Fruit fly (Drosophila melanogaster) whole organism, wandering third instar larva: ENCODE results near the gene CG32816.

Experiments used
- Abd-B ChIP-seq: fragments of >200 bp; optimal IDR thresholded peaks from 2 replicates; lab custom pipeline; 2017; ENCODE audit warnings: missing biosample characterization, missing genetic modification characterization
- Dfd ChIP-seq: fragments of >200 bp; optimal IDR thresholded peaks from 2 replicates; lab custom pipeline; 2017; ENCODE audit warnings: missing biosample characterization, missing genetic modification characterization
- Dif ChIP-seq: fragments of 200-275, 200-300 bp; sonication (Bioruptor generic); optimal IDR thresholded peaks from 2 replicates; lab custom pipeline; 2018; ENCODE audit warnings: missing biosample characterization, missing genetic modification characterization; ENCODE audit not compliant: partially characterized antibody
- HLH106 ChIP-seq: fragments of 200-800 bp; optimal IDR thresholded peaks from 3 replicates; lab custom pipeline; 2019; ENCODE audit warnings: missing biosample characterization, mild to moderate bottlenecking, missing genetic modification characterization, moderate library complexity
- Hnf4 ChIP-seq: fragments of 200-800 bp; sonication (Bioruptor generic); optimal IDR thresholded peaks from 2 replicates; lab custom pipeline; 2016; ENCODE audit warnings: missing biosample characterization, mild to moderate bottlenecking, missing genetic modification characterization
- Hr78 ChIP-seq: fragments of >200 bp; optimal IDR thresholded peaks from 2 replicates; lab custom pipeline; 2017; ENCODE audit warnings: missing biosample characterization, missing genetic modification characterization
- Hr83 ChIP-seq: fragments of 200-300 bp; sonication (Bioruptor generic); optimal IDR thresholded peaks from 2 replicates; lab custom pipeline; 2016; ENCODE audit warnings: missing biosample characterization, mild to moderate bottlenecking, missing genetic modification characterization, moderate library complexity; ENCODE audit not compliant: poor library complexity, severe bottlenecking
- Jra ChIP-seq: sonication (Bioruptor generic); optimal IDR thresholded peaks from 2 replicates; lab custom pipeline; 2016; ENCODE audit warnings: missing biosample characterization, missing genetic modification characterization
- Myc ChIP-seq: fragments of >200 bp; optimal IDR thresholded peaks from 2 replicates; lab custom pipeline; 2017
- OdsH ChIP-seq: fragments of 200-800 bp; sonication (Bioruptor generic); optimal IDR thresholded peaks from 2 replicates; lab custom pipeline; 2016; ENCODE audit warnings: missing biosample characterization, mild to moderate bottlenecking, missing genetic modification characterization
- Sp1 ChIP-seq: fragments of 200-800 bp; sonication (Bioruptor generic); optimal IDR thresholded peaks from 3 replicates; lab custom pipeline; 2019; ENCODE audit warnings: missing biosample characterization, mild to moderate bottlenecking, missing genetic modification characterization, moderate library complexity
- br ChIP-seq: fragments of 200-800 bp; sonication (Bioruptor generic); optimal IDR thresholded peaks from 2 replicates; lab custom pipeline; 2016; ENCODE audit warnings: missing biosample characterization, missing genetic modification characterization
- brk ChIP-seq: fragments of 200-800 bp; sonication (Bioruptor generic); optimal IDR thresholded peaks from 2 replicates; lab custom pipeline; 2016; ENCODE audit warnings: missing biosample characterization, mild to moderate bottlenecking, missing genetic modification characterization
- dmrt93B ChIP-seq: fragments of 200-800 bp; sonication (Bioruptor generic); optimal IDR thresholded peaks from 2 replicates; lab custom pipeline; 2018; ENCODE audit warnings: missing biosample characterization, mild to moderate bottlenecking, missing genetic modification characterization
- dsf ChIP-seq: sonication (Bioruptor generic); optimal IDR thresholded peaks from 2 replicates; lab custom pipeline; 2016; ENCODE audit warnings: missing biosample characterization, missing genetic modification characterization, borderline replicate concordance
- foxo ChIP-seq, 2 experiments: fragments of 200-800 bp; sonication (Bioruptor generic); optimal IDR thresholded peaks; 2 replicates in 1 of 2; 3 replicates in 1 of 2; lab custom pipeline; 2016 to 2017; ENCODE audit warnings: missing biosample characterization in 2 of 2, missing genetic modification characterization in 2 of 2
- fru ChIP-seq: fragments of 200-800 bp; sonication (Bioruptor generic); optimal IDR thresholded peaks from 3 replicates; lab custom pipeline; 2016; ENCODE audit warnings: missing biosample characterization, mild to moderate bottlenecking, missing genetic modification characterization
- h ChIP-seq: fragments of 200-800 bp; sonication (Bioruptor generic); optimal IDR thresholded peaks from 3 replicates; lab custom pipeline; 2016; ENCODE audit warnings: missing biosample characterization, mild to moderate bottlenecking, missing genetic modification characterization
- jim ChIP-seq: fragments of 175-275, 200-325 bp; sonication (Bioruptor generic); optimal IDR thresholded peaks from 2 replicates; lab custom pipeline; 2016; ENCODE audit warnings: missing biosample characterization, mild to moderate bottlenecking, missing genetic modification characterization
- pan ChIP-seq: fragments of >200 bp; optimal IDR thresholded peaks from 2 replicates; lab custom pipeline; 2017
- psq ChIP-seq: fragments of 200-800 bp; sonication (Bioruptor generic); optimal IDR thresholded peaks from 3 replicates; lab custom pipeline; 2017; ENCODE audit warnings: missing biosample characterization, mild to moderate bottlenecking, missing genetic modification characterization, moderate library complexity
- rgr ChIP-seq: fragments of 200-800 bp; sonication (Bioruptor generic); optimal IDR thresholded peaks from 3 replicates; lab custom pipeline; 2016; ENCODE audit warnings: missing biosample characterization, mild to moderate bottlenecking, missing genetic modification characterization
- sv ChIP-seq: fragments of 200-800 bp; sonication (Bioruptor generic); optimal IDR thresholded peaks from 3 replicates; lab custom pipeline; 2016; ENCODE audit warnings: missing biosample characterization, missing genetic modification characterization
- tai ChIP-seq: sonication (Bioruptor generic); optimal IDR thresholded peaks from 2 replicates; lab custom pipeline; 2016; ENCODE audit warnings: missing biosample characterization, missing genetic modification characterization

CG32816 gene

DNA sequence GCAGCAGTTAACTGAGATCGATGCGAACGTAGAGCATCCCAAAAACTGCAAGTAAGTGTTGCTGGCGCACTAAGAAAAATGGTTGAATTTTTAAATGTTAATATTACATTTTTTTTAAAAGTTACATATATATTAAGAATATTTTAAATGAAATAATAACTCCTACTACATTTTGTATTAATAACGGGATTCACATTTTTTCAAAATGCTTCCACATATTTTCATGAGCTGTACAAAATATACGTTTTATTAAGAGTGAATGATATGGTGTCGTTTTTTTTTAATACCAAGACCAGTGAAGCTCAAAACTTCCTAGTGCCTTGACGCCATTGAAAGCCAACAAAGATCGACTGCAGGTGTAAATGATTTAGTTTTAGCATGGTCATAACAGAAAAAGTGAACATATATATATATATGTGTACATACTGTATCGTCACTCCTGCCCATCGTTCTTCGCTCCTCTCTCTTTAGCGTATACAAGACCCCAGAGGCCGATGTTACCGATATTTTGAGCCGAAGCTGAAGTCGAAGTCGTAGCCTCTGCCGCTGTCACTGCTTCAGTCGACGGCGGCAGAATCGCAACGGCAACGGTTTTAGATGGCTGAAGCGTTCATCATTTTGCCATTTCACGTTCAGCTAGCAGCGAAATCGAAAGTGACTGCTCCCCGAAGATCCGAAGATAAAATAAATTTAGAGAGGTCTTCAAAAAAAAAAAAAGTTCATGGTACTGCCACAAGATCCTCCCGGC is 127.9 kb downstream of the CG32816 start:
- TF ChIP-seq psq (GFP tag; lab: Kevin White, UChicago): peak; percentile 46
- peak; percentile 20 for TF ChIP-seq h
- TF ChIP-seq rgr (GFP tag; lab: Kevin White, UChicago): peak; percentile 42
- TF ChIP-seq foxo (GFP tag; optimal IDR thresholded peaks at IDR 0.05; lab: Kevin White, UChicago): peak in 1 of 2 experiments; percentile 49
- peak; percentile 26 for TF ChIP-seq HLH106 (tag; lab: Kevin White, UChicago)
- TF ChIP-seq OdsH (GFP tag; lab: Kevin White, UChicago): peak; percentile 23
- peak; percentile 47 for TF ChIP-seq fru (GFP tag; lab: Kevin White, UChicago)
- no peak for TF ChIP-seq Myc (lab: Kevin White, UChicago)
- TF ChIP-seq Abd-B (GFP tag; lab: Kevin White, UChicago): no peak
- TF ChIP-seq tai (GFP tag; lab: Kevin White, UChicago): no peak
- no peak for TF ChIP-seq dmrt93B
- peak; percentile 51 for TF ChIP-seq Sp1 (GFP tag; lab: Kevin White, UChicago)

DNA sequence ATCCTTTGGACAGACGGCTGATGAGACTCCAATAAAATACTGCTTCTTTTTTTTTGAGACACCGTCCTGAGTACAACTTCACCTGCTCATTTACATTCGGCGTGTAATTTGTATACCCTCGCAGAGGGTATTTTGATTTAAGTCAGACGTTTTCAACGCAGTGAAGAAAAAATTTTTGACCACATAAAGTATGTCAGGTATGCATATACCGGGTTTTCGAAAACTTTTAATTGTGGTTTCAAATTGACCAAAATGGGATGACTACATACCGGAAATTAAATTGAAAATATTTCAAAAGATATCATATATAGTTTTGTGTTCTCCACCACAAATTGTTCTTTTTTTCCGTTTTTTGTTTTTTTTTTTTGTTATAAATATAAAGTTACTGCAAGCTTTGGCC is 129.7 kb downstream of the CG32816 start:
- TF ChIP-seq jim (GFP tag; lab: Kevin White, UChicago): no peak
- no peak for TF ChIP-seq HLH106 (tag; lab: Kevin White, UChicago)
- TF ChIP-seq psq (GFP tag; lab: Kevin White, UChicago): no peak
- no peak for TF ChIP-seq brk (GFP tag; lab: Kevin White, UChicago)

DNA sequence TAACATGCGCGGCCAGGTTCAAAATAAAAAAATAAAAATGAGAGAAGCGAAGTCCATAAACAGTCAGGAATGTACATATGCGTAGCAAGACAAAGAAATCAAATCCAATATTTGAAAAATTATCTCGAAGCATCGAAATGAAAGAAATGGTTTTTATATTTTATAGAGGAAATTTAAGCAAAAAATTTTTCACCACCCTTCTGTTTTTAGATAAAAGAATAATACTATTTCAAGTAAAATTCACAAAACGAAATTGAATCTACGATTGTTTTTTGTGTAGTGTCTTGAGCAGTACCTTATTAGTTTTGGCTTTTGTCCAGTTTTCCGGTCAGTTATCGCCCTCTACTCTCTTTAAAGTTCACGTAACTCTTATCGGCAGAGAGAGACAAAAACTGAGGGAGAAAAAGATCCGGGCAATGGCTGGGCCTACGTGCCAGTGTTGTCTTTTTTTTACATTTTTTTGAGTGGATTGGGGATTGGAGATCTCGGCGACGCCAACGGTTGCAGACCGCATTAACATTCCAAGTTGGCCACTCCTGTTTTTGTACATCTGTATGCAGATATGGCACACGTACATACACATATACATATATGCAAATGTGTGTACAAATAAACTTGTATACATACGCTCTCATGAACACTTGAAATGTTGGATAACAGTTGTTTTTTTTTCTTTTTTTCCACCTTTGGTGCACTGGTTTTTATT is 130.5 kb downstream of the CG32816 start:
- TF ChIP-seq pan: no peak
- peak; percentile 4 for TF ChIP-seq psq (GFP tag; lab: Kevin White, UChicago)
- no peak for TF ChIP-seq br (GFP tag; lab: Kevin White, UChicago)
- peak in 1 of 2 experiments; percentile 20 for TF ChIP-seq foxo (GFP tag; optimal IDR thresholded peaks at IDR 0.05; lab: Kevin White, UChicago)
- no peak for TF ChIP-seq tai (GFP tag; lab: Kevin White, UChicago)
- no peak for TF ChIP-seq Hr78 (GFP tag; lab: Kevin White, UChicago)
- peak; percentile 8 for TF ChIP-seq OdsH (GFP tag; lab: Kevin White, UChicago)
- no peak for TF ChIP-seq Jra (GFP tag; lab: Kevin White, UChicago)
- peak; percentile 8 for TF ChIP-seq Sp1 (GFP tag; lab: Kevin White, UChicago)
- no peak for TF ChIP-seq rgr (GFP tag; lab: Kevin White, UChicago)
- TF ChIP-seq fru (GFP tag; lab: Kevin White, UChicago): peak; percentile 32

DNA sequence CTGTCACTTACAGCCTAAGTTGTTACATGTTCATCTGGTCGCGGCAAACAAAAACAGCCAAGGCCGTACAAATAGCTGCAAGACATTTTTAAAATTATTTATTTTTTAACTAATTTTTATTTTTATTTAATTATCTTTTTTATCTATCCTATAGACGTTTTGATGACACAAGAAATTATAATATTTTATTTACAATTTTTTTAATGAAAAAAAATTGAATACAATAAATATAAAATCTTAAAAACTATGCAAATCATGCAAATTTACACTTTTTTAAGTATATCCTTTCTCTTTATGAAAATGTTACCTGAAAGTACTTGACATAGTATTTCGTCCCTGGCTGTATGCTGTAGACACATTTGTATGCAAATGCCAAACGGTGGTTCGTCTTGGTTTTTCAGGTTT is 132.4 kb downstream of the CG32816 start:
- TF ChIP-seq Sp1 (GFP tag; lab: Kevin White, UChicago): peak; percentile 27
- peak; percentile 31 for TF ChIP-seq HLH106 (tag; lab: Kevin White, UChicago)
- no peak for TF ChIP-seq dsf (GFP tag; lab: Kevin White, UChicago)
- TF ChIP-seq foxo (GFP tag; optimal IDR thresholded peaks at IDR 0.05; lab: Kevin White, UChicago): peak in 1 of 2 experiments; percentile 14
- TF ChIP-seq Myc (lab: Kevin White, UChicago): no peak

DNA sequence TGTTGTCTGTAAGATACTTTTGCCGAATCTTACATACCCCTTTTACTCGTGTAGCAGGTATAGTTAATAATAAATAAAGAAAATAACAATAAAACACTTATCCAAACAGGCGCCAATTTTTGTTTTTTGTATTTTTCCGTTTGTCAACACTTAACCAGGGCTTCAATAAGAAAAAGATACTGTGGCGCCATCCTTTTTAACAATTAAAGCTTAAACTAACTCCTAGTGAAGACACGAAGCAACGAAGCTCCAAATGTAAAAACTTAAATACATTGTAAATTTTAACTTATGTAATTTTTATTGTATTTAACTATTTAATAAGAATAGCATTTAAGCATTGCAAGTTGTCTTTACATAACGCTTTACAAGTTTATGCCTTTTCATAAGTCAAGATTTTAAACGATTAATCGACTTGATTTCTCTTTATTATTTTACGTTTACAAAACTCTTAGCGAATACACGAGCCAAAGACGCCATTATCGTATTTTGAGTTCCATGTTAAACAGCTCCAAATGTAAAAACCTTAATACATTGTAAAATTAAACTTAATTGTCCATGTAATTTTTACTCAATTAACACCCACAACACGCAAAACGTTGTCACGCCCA is 133.8 kb downstream of the CG32816 start:
- TF ChIP-seq sv (GFP tag; lab: Kevin White, UChicago) (no peak), Jra (GFP tag; lab: Kevin White, UChicago) (no peak), Dfd (GFP tag; lab: Kevin White, UChicago) (no peak), Dif (GFP tag; lab: Kevin White, UChicago) (no peak), Hr83 (GFP tag; lab: Kevin White, UChicago) (peak; percentile 4), Hnf4 (GFP tag; lab: Kevin White, UChicago) (peak; percentile 41), foxo (GFP tag; optimal IDR thresholded peaks at IDR 0.05; lab: Kevin White, UChicago) (peak in 1 of 2 experiments; percentile 16)
